Fruit fly (Drosophila melanogaster): Measurements from ENCODE around the gene ppan.

The ppan gene

dm6 chr3R:21111046-21111480 is 5.0 kb upstream of the ppan start, which contains the start of gene Rab11:
Gene Rab11, plus strand, starts transcription at chr3R:21111408.
- TF ChIP-seq CG7045 (GFP tag; optimal IDR thresholded peaks at IDR 0.05) (peak; percentile 39), CG33017 (tag; optimal IDR thresholded peaks at IDR 0.05) (peak; percentile 7), CG12768 (GFP tag; optimal IDR thresholded peaks at IDR 0.05) (no peak), Hr96 (GFP tag; optimal IDR thresholded peaks at IDR 0.05) (no peak), toe (GFP tag; optimal IDR thresholded peaks at IDR 0.05) (no peak), pad (GFP tag; optimal IDR thresholded peaks at IDR 0.05) (peak; percentile 26), bab1 (GFP tag; optimal IDR thresholded peaks at IDR 0.05) (peak; percentile 75), cic (GFP tag; optimal IDR thresholded peaks at IDR 0.05) (no peak), Mnt (GFP tag; optimal IDR thresholded peaks at IDR 0.05) (peak; percentile 62), CG1620 (GFP tag; optimal IDR thresholded peaks at IDR 0.05) (peak; percentile 60), CG5204 (GFP tag; optimal IDR thresholded peaks at IDR 0.05) (no peak), CG7101 (tag; optimal IDR thresholded peaks at IDR 0.05) (peak; percentile 52), CG14711 (tag; optimal IDR thresholded peaks at IDR 0.05) (peak; percentile 39), CG11617 (GFP tag; optimal IDR thresholded peaks at IDR 0.05) (peak; percentile 78), ovo (GFP tag; optimal IDR thresholded peaks at IDR 0.05) (peak; percentile 33), Crg-1 (GFP tag; optimal IDR thresholded peaks at IDR 0.05) (peak; percentile 54), kay (GFP tag; ENCODE audit: borderline replicate concordance) (no peak), Clk (GFP tag; optimal IDR thresholded peaks at IDR 0.05) (peak; percentile 3), cnc (optimal IDR thresholded peaks at IDR 0.05) (no peak), tj (GFP tag; optimal IDR thresholded peaks at IDR 0.05) (peak; percentile 30)

DNA sequence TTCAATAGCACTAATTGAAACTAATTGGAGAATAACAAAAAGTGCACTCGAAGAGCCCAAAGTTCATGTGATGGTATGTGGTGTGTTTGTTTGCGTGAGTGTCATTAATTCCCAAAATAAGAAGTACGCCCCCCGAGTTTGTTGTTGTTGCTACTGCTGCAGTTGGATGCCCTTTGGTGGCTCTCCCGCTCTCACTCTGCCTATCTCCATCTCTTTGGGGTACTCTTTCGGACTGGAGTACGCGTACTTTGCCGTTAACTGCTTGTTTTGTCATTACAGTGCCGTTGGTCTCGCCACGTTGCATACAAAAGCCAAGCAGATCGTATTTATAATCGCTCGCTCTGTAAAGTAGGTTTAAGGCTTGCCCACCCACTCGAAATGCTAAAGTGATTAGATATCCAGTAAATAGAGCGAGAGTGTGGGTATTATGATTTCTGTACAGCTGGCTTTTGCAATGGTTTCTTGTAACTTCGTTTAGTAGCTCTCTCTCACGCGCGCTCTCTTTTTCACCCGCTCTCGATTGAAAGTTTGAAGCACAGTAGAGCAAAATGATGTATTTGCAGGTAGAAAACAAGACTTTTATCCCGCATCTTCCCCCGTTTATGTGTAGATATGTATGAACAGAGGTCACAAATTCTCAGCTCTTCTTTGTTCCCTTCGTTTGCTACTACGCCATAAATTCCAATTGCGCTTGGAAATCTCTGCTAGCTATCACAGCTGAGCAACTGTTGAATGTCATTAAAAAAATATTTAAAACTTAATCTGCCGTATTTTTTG is 3.9 kb upstream of the ppan start:
- TF ChIP-seq Mnt (GFP tag; optimal IDR thresholded peaks at IDR 0.05) (peak; percentile 17), tj (GFP tag; optimal IDR thresholded peaks at IDR 0.05) (peak; percentile 8), cic (GFP tag; optimal IDR thresholded peaks at IDR 0.05) (peak; percentile 62), kay (GFP tag; ENCODE audit: borderline replicate concordance) (no peak), Hr96 (GFP tag; optimal IDR thresholded peaks at IDR 0.05) (no peak), CG14711 (tag; optimal IDR thresholded peaks at IDR 0.05) (no peak), Clk (GFP tag; optimal IDR thresholded peaks at IDR 0.05) (no peak), CG12768 (GFP tag; optimal IDR thresholded peaks at IDR 0.05) (peak; percentile 64), toe (GFP tag; optimal IDR thresholded peaks at IDR 0.05) (no peak), CG11617 (GFP tag; optimal IDR thresholded peaks at IDR 0.05) (no peak), bab1 (GFP tag; optimal IDR thresholded peaks at IDR 0.05) (no peak), ovo (GFP tag; optimal IDR thresholded peaks at IDR 0.05) (peak; percentile 21), CG7045 (GFP tag; optimal IDR thresholded peaks at IDR 0.05) (no peak), Crg-1 (GFP tag; optimal IDR thresholded peaks at IDR 0.05) (no peak), CG1620 (GFP tag; optimal IDR thresholded peaks at IDR 0.05) (no peak), CG33017 (tag; optimal IDR thresholded peaks at IDR 0.05) (no peak), CG7101 (tag; optimal IDR thresholded peaks at IDR 0.05) (no peak), CG5204 (GFP tag; optimal IDR thresholded peaks at IDR 0.05) (no peak), cnc (optimal IDR thresholded peaks at IDR 0.05) (no peak), pad (GFP tag; optimal IDR thresholded peaks at IDR 0.05) (peak; percentile 91)

DNA sequence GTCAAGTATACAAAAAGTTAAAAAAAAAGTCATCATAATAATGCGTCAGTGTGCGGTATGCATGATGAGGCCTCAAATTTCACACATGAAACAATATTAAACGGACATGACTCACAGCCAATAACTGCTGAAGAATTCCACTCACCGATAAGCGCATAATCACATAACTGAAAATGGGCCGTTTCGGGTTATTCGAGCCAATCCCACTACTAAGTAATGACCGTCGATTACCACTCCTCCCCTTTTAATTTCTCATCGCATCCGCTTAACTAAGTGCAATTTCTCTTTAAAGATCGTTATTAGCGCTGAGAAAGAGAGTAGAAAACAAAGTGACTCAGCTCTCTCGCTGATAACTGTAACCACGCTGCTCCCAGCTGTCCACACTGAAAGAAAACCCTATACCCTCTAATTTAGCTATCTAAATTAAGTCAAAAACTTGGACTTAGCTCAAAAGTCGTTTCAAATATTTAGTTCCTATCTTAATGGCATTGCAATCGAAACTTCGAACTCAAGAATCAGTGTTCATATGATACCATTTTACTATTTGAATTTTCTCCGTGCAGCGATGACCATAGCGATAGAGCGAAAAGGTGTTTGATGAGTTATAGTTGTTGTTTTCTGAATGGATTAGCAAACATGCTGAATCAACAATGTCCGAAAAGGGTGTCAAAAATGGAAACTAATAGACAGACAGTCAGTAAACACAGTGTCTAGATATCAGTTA is 3.1 kb upstream of the ppan start:
- TF ChIP-seq kay (GFP tag; ENCODE audit: borderline replicate concordance): no peak
- TF ChIP-seq Crg-1 (GFP tag; optimal IDR thresholded peaks at IDR 0.05): peak; percentile 48
- no peak for TF ChIP-seq Clk (GFP tag; optimal IDR thresholded peaks at IDR 0.05)
- TF ChIP-seq CG14711 (tag; optimal IDR thresholded peaks at IDR 0.05): peak; percentile 75
- peak; percentile 81 for TF ChIP-seq ovo (GFP tag; optimal IDR thresholded peaks at IDR 0.05)
- no peak for TF ChIP-seq toe (GFP tag; optimal IDR thresholded peaks at IDR 0.05)
- TF ChIP-seq CG7101 (tag; optimal IDR thresholded peaks at IDR 0.05): peak; percentile 77
- peak; percentile 7 for TF ChIP-seq CG7045 (GFP tag; optimal IDR thresholded peaks at IDR 0.05)
- peak; percentile 9 for TF ChIP-seq cic (GFP tag; optimal IDR thresholded peaks at IDR 0.05)
- TF ChIP-seq bab1 (GFP tag; optimal IDR thresholded peaks at IDR 0.05): peak; percentile 81
- TF ChIP-seq cnc (optimal IDR thresholded peaks at IDR 0.05): no peak
- TF ChIP-seq CG12768 (GFP tag; optimal IDR thresholded peaks at IDR 0.05): peak; percentile 57
- peak; percentile 58 for TF ChIP-seq CG1620 (GFP tag; optimal IDR thresholded peaks at IDR 0.05)
- TF ChIP-seq CG33017 (tag; optimal IDR thresholded peaks at IDR 0.05): peak; percentile 86
- no peak for TF ChIP-seq CG5204 (GFP tag; optimal IDR thresholded peaks at IDR 0.05)
- peak; percentile 43 for TF ChIP-seq Mnt (GFP tag; optimal IDR thresholded peaks at IDR 0.05)
- no peak for TF ChIP-seq pad (GFP tag; optimal IDR thresholded peaks at IDR 0.05)
- peak; percentile 40 for TF ChIP-seq tj (GFP tag; optimal IDR thresholded peaks at IDR 0.05)
- peak; percentile 76 for TF ChIP-seq CG11617 (GFP tag; optimal IDR thresholded peaks at IDR 0.05)
- TF ChIP-seq Hr96 (GFP tag; optimal IDR thresholded peaks at IDR 0.05): no peak

- peak; percentile 32 for TF ChIP-seq CG7101 (tag; optimal IDR thresholded peaks at IDR 0.05)
- peak; percentile 67 for TF ChIP-seq Mnt (GFP tag; optimal IDR thresholded peaks at IDR 0.05)
- TF ChIP-seq CG14711 (tag; optimal IDR thresholded peaks at IDR 0.05): no peak
- TF ChIP-seq cnc (optimal IDR thresholded peaks at IDR 0.05): no peak
- TF ChIP-seq tj (GFP tag; optimal IDR thresholded peaks at IDR 0.05): peak; percentile 31
- peak; percentile 9 for TF ChIP-seq CG11617 (GFP tag; optimal IDR thresholded peaks at IDR 0.05)
- no peak for TF ChIP-seq Hr96 (GFP tag; optimal IDR thresholded peaks at IDR 0.05)
- no peak for TF ChIP-seq bab1 (GFP tag; optimal IDR thresholded peaks at IDR 0.05)
- TF ChIP-seq pad (GFP tag; optimal IDR thresholded peaks at IDR 0.05): no peak
- no peak for TF ChIP-seq CG5204 (GFP tag; optimal IDR thresholded peaks at IDR 0.05)
- no peak for TF ChIP-seq CG33017 (tag; optimal IDR thresholded peaks at IDR 0.05)
- TF ChIP-seq CG12768 (GFP tag; optimal IDR thresholded peaks at IDR 0.05): peak; percentile 7
Observed at dm6 chr3R:21118784-21119183, 2.7 kb downstream of the ppan start, which contains the start of gene Bdbt. Gene Bdbt, minus strand, starts transcription at chr3R:21118856.

- TF ChIP-seq ovo (GFP tag; optimal IDR thresholded peaks at IDR 0.05): no peak
- TF ChIP-seq Clk (GFP tag; optimal IDR thresholded peaks at IDR 0.05): no peak
- no peak for TF ChIP-seq CG7101 (tag; optimal IDR thresholded peaks at IDR 0.05)
- no peak for TF ChIP-seq pad (GFP tag; optimal IDR thresholded peaks at IDR 0.05)
- no peak for TF ChIP-seq cnc (optimal IDR thresholded peaks at IDR 0.05)
- no peak for TF ChIP-seq CG1620 (GFP tag; optimal IDR thresholded peaks at IDR 0.05)
- no peak for TF ChIP-seq kay (GFP tag; ENCODE audit: borderline replicate concordance)
- TF ChIP-seq CG12768 (GFP tag; optimal IDR thresholded peaks at IDR 0.05): no peak
- TF ChIP-seq CG14711 (tag; optimal IDR thresholded peaks at IDR 0.05): no peak
- TF ChIP-seq Crg-1 (GFP tag; optimal IDR thresholded peaks at IDR 0.05): no peak
- no peak for TF ChIP-seq CG5204 (GFP tag; optimal IDR thresholded peaks at IDR 0.05)
- TF ChIP-seq Mnt (GFP tag; optimal IDR thresholded peaks at IDR 0.05): no peak
- no peak for TF ChIP-seq CG33017 (tag; optimal IDR thresholded peaks at IDR 0.05)
- no peak for TF ChIP-seq CG7045 (GFP tag; optimal IDR thresholded peaks at IDR 0.05)
Observed at dm6 chr3R:21124225-21124624, 8.2 kb downstream of the ppan start.
